Fruit fly (Drosophila melanogaster): Measurements from ENCODE around the gene Gs1l.

- TF ChIP-seq CG8478 (optimal IDR thresholded peaks at IDR 0.05) = no peak
- no peak for TF ChIP-seq CTCF (optimal IDR thresholded peaks at IDR 0.05)
These were observed 12.2 kb downstream of the Gs1l start, which contains the start of the genes morgue and Elp3 for dm6 chr2L:4444457-4444856.
